Worm (Caenorhabditis elegans) whole organism, L1 larva: ENCODE results near the gene F13E9.15.

Source experiments
- C16A3.4 ChIP-seq: fragments of 150-350 bp; optimal IDR thresholded peaks from 2 replicates; lab custom pipeline; 2014; ENCODE audit warnings: missing biosample characterization, missing genetic modification characterization
- F16B12.6 ChIP-seq: fragments of 150-350 bp; optimal IDR thresholded peaks from 2 replicates; lab custom pipeline; 2014; ENCODE audit warnings: missing biosample characterization, missing genetic modification characterization
- aha-1 ChIP-seq: fragments of 150-350 bp; optimal IDR thresholded peaks from 2 replicates; lab custom pipeline; 2014; ENCODE audit warnings: missing biosample characterization, missing genetic modification characterization
- alr-1 ChIP-seq: fragments of 200-800 bp; sonication (Bioruptor generic); optimal IDR thresholded peaks from 2 replicates; lab custom pipeline; 2018; ENCODE audit warnings: borderline replicate concordance, mild to moderate bottlenecking, missing genetic modification characterization, missing compliant biosample characterization
- aly-2 ChIP-seq: fragments of 150-350 bp; optimal IDR thresholded peaks from 2 replicates; lab custom pipeline; 2014; ENCODE audit warnings: missing biosample characterization, missing genetic modification characterization
- ceh-63 ChIP-seq: fragments of 200-800 bp; sonication (Bioruptor generic); optimal IDR thresholded peaks from 2 replicates; lab custom pipeline; 2018; ENCODE audit warnings: mild to moderate bottlenecking, missing genetic modification characterization, missing compliant biosample characterization
- ceh-82 ChIP-seq, 3 experiments: fragments of 150-350 bp in 1 of 3; sonication (generic microtip) in 2 of 3; optimal IDR thresholded peaks; 2 replicates each; lab custom pipeline; 2014 to 2017; ENCODE audit warnings: missing biosample characterization in 3 of 3, missing genetic modification characterization in 3 of 3
- ceh-90 ChIP-seq: sonication (generic microtip); optimal IDR thresholded peaks from 2 replicates; lab custom pipeline; 2016; ENCODE audit warnings: missing genetic modification characterization, missing compliant biosample characterization
- ces-1 ChIP-seq: fragments of 150-350 bp; optimal IDR thresholded peaks from 2 replicates; lab custom pipeline; 2014; ENCODE audit warnings: missing biosample characterization, missing genetic modification reagents, missing genetic modification characterization
- dsc-1 ChIP-seq: sonication (generic microtip); optimal IDR thresholded peaks from 2 replicates; lab custom pipeline; 2016; ENCODE audit warnings: mild to moderate bottlenecking, missing genetic modification characterization, missing compliant biosample characterization
- efl-3 ChIP-seq: fragments of 200-800 bp; sonication (Bioruptor generic); optimal IDR thresholded peaks from 2 replicates; lab custom pipeline; 2018; ENCODE audit warnings: mild to moderate bottlenecking, missing genetic modification characterization, missing compliant biosample characterization
- elt-2 ChIP-seq: sonication (generic microtip); optimal IDR thresholded peaks from 2 replicates; lab custom pipeline; 2016; ENCODE audit warnings: missing genetic modification characterization, mild to moderate bottlenecking, inconsistent platforms, missing compliant biosample characterization, missing genetic modification reagents
- elt-3 ChIP-seq, 6 experiments: fragments of 150-350 bp in 1 of 6; sonication (generic microtip); optimal IDR thresholded peaks; 2 replicates each; lab custom pipeline; 2017 to 2018; ENCODE audit warnings: missing biosample characterization in 6 of 6, missing genetic modification characterization in 6 of 6, inconsistent platforms in 1 of 6
- fkh-4 ChIP-seq: sonication (generic microtip); optimal IDR thresholded peaks from 2 replicates; lab custom pipeline; 2016; ENCODE audit warnings: missing compliant biosample characterization, missing genetic modification characterization, borderline replicate concordance
- fkh-8 ChIP-seq: sonication (generic microtip); optimal IDR thresholded peaks from 2 replicates; lab custom pipeline; 2016; ENCODE audit warnings: mild to moderate bottlenecking, missing genetic modification characterization, missing compliant biosample characterization
- jun-1 ChIP-seq: fragments of 150-350 bp; optimal IDR thresholded peaks from 2 replicates; lab custom pipeline; 2014; ENCODE audit warnings: missing biosample characterization, missing genetic modification reagents, missing genetic modification characterization
- lin-13 ChIP-seq: fragments of 150-350 bp; optimal IDR thresholded peaks from 2 replicates; lab custom pipeline; 2014; ENCODE audit warnings: missing biosample characterization, missing genetic modification reagents, missing genetic modification characterization
- lin-14 ChIP-seq: fragments of 200-800 bp; sonication (Bioruptor generic); optimal IDR thresholded peaks from 2 replicates; lab custom pipeline; 2018; ENCODE audit warnings: mild to moderate bottlenecking, missing genetic modification characterization, moderate library complexity, missing compliant biosample characterization
- lin-35 ChIP-seq, 2 experiments: fragments of 150-350 bp; optimal IDR thresholded peaks; 2 replicates each; lab custom pipeline; 2014; ENCODE audit warnings: missing biosample characterization in 2 of 2, missing genetic modification characterization in 2 of 2, missing genetic modification reagents in 2 of 2
- lir-3 ChIP-seq: sonication (generic microtip); optimal IDR thresholded peaks from 2 replicates; lab custom pipeline; 2016; ENCODE audit warnings: mild to moderate bottlenecking, missing genetic modification characterization, moderate library complexity, missing compliant biosample characterization; ENCODE audit not compliant: poor library complexity
- nhr-12 ChIP-seq: sonication (generic microtip); optimal IDR thresholded peaks from 2 replicates; lab custom pipeline; 2017; ENCODE audit warnings: missing biosample characterization, missing genetic modification characterization
- nhr-20 ChIP-seq: sonication (generic microtip); optimal IDR thresholded peaks from 2 replicates; lab custom pipeline; 2016; ENCODE audit warnings: mild to moderate bottlenecking, missing genetic modification characterization, missing compliant biosample characterization
- nhr-71 ChIP-seq: sonication (generic microtip); optimal IDR thresholded peaks from 2 replicates; lab custom pipeline; 2016; ENCODE audit warnings: mild to moderate bottlenecking, missing genetic modification characterization, moderate library complexity, missing compliant biosample characterization
- pax-3 ChIP-seq: fragments of 200-800 bp; sonication (Bioruptor generic); optimal IDR thresholded peaks from 2 replicates; lab custom pipeline; 2018; ENCODE audit warnings: mild to moderate bottlenecking, missing genetic modification characterization, moderate library complexity, missing compliant biosample characterization
- snpc-4 ChIP-seq: fragments of 150-350 bp; optimal IDR thresholded peaks from 2 replicates; lab custom pipeline; 2014; ENCODE audit warnings: missing biosample characterization, missing genetic modification characterization
- sox-4 ChIP-seq: sonication (generic microtip); optimal IDR thresholded peaks from 2 replicates; lab custom pipeline; 2016; ENCODE audit warnings: missing genetic modification characterization, missing compliant biosample characterization
- sptf-1 ChIP-seq: fragments of 150-350 bp; optimal IDR thresholded peaks from 2 replicates; lab custom pipeline; 2014; ENCODE audit warnings: missing biosample characterization, missing genetic modification characterization
- swsn-7 ChIP-seq: sonication (generic microtip); optimal IDR thresholded peaks from 2 replicates; lab custom pipeline; 2016; ENCODE audit warnings: missing genetic modification characterization, missing compliant biosample characterization
- unc-62 ChIP-seq: fragments of 150-350 bp; optimal IDR thresholded peaks from 2 replicates; lab custom pipeline; 2014; ENCODE audit warnings: missing biosample characterization, missing genetic modification reagents, missing genetic modification characterization
- zag-1 ChIP-seq: fragments of 150-350 bp; optimal IDR thresholded peaks from 2 replicates; lab custom pipeline; 2014; ENCODE audit warnings: missing biosample characterization, missing genetic modification characterization
- zip-4 ChIP-seq: fragments of 200-800 bp; sonication (Bioruptor generic); optimal IDR thresholded peaks from 2 replicates; lab custom pipeline; 2018; ENCODE audit warnings: mild to moderate bottlenecking, missing genetic modification characterization, moderate library complexity, missing compliant biosample characterization
- ztf-11 ChIP-seq, 2 experiments: sonication (generic microtip); optimal IDR thresholded peaks; 2 replicates each; lab custom pipeline; 2016 to 2017; ENCODE audit warnings: missing genetic modification characterization in 2 of 2, missing biosample characterization in 1 of 2, missing compliant biosample characterization in 1 of 2

F13E9.15 gene

DNA sequence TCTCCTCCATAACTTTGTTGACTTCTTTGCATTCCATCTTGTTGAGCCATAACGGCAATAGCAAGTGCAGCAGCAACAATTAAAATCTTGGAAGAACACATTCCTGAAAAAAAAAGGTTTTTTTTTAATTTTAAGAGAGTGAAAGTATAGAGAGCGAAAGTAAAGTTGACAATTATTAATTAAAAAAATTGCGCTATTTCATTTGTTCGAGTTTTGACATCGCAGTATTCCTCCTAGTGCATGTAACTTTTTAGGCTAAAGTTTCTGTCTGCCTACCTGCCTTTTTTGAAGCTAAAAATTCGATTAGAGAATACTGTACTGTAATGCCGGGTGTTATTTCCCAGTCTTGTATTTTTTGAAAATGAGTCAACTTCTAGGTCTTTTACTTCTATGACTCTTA lies 2.3 kb upstream of the F13E9.15 start, which contains the start of gene srlf-12:
Gene srlf-12 (minus strand): TSS at position 101 of the 400 bp plus-strand sequence.
- no peak for TF ChIP-seq aha-1 (tag; lab: Kevin White, UChicago)
- no peak for TF ChIP-seq alr-1
- no peak for TF ChIP-seq efl-3 (GFP tag; lab: Kevin White, UChicago)
- TF ChIP-seq swsn-7: no peak
- TF ChIP-seq ces-1: no peak
- no peak for TF ChIP-seq fkh-8
- no peak for TF ChIP-seq nhr-71 (tag; lab: Kevin White, UChicago)
- TF ChIP-seq zip-4 (GFP tag; lab: Kevin White, UChicago): no peak
- no peak for TF ChIP-seq C16A3.4 (tag; lab: Kevin White, UChicago)
- TF ChIP-seq lin-13 (GFP tag; lab: Kevin White, UChicago): no peak
- TF ChIP-seq, all 84 proteins: peak for 0

- TF ChIP-seq pax-3 (tag; lab: Kevin White, UChicago) (no peak), fkh-4 (tag; lab: Kevin White, UChicago) (no peak), jun-1 (tag; lab: Kevin White, UChicago) (no peak), C16A3.4 (tag; lab: Kevin White, UChicago) (no peak), ceh-90 (tag; lab: Kevin White, UChicago) (no peak), F16B12.6 (tag; lab: Kevin White, UChicago) (no peak), ceh-63 (GFP tag; lab: Kevin White, UChicago) (no peak), sox-4 (tag; lab: Kevin White, UChicago) (no peak), unc-62 (GFP tag; lab: Kevin White, UChicago) (no peak), swsn-7 (no peak), aha-1 (tag; lab: Kevin White, UChicago) (no peak), nhr-71 (tag; lab: Kevin White, UChicago) (no peak), snpc-4 (tag; lab: Kevin White, UChicago) (no peak)
- TF ChIP-seq, all 84 proteins: peak for 0
These were observed 2.4 kb downstream of the F13E9.15 start, which contains the start of gene F13E9.16 for ce11 chrIV:10887285-10887684. F13E9.16 (minus strand) TSS chrIV:10887385.

ce11 chrIV:10885915-10886314 lies 3.8 kb downstream of the F13E9.15 start, which contains the start of gene srlf-11:
srlf-11 (minus strand) TSS chrIV:10886015.
- TF ChIP-seq elt-3 (tag; optimal IDR thresholded peaks at IDR 0.05; lab: Kevin White, UChicago) (no peak), fkh-8 (no peak), nhr-12 (tag; lab: Kevin White, UChicago) (no peak), ztf-11 (tag; optimal IDR thresholded peaks at IDR 0.05; lab: Kevin White, UChicago) (no peak), efl-3 (GFP tag; lab: Kevin White, UChicago) (no peak), sox-4 (tag; lab: Kevin White, UChicago) (no peak), lin-35 (GFP tag; optimal IDR thresholded peaks at IDR 0.05; lab: Kevin White, UChicago) (no peak), dsc-1 (no peak)

DNA sequence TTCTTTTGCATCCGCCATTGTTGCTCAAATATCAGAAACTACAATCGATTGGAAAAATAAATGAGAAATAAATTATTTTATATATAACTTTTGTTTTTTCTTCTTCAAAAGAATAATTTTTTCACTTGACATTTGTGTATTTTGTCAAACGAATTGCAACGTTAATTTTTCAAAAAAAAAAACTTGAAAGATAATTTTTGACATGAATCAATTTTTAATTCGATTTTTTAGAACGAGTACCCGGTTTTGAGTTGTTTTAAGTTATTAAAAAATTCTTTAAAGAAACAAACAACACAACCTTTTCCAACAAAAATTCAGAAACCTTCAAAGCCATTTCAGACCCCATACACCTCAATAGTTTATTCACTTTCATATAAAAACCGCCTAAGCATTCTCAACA lies 5.4 kb downstream of the F13E9.15 start, which contains the start of gene F13E9.5:
Gene F13E9.5 (minus strand): TSS at position 101 of the 400 bp plus-strand sequence.
- TF ChIP-seq F16B12.6 (tag; lab: Kevin White, UChicago): no peak
- TF ChIP-seq zag-1: no peak
- no peak for TF ChIP-seq ceh-82 (tag; optimal IDR thresholded peaks at IDR 0.05; lab: Kevin White, UChicago)
- no peak for TF ChIP-seq lin-14 (GFP tag; lab: Kevin White, UChicago)
- TF ChIP-seq unc-62 (GFP tag; lab: Kevin White, UChicago): no peak

ce11 chrIV:10881230-10881629 lies 8.4 kb downstream of the F13E9.15 start, which contains the start of gene F13E9.13:
F13E9.13 (plus strand) TSS chrIV:10881546.
- TF ChIP-seq elt-2 (tag; lab: Kevin White, UChicago) (peak; percentile 75), aly-2 (tag; lab: Kevin White, UChicago) (no peak), sptf-1 (tag; lab: Kevin White, UChicago) (no peak), lin-13 (GFP tag; lab: Kevin White, UChicago) (no peak), nhr-20 (tag; lab: Kevin White, UChicago) (peak; percentile 19), elt-3 (tag; optimal IDR thresholded peaks at IDR 0.05; lab: Kevin White, UChicago) (peak in 1 of 6 experiments; percentile 14), lir-3 (tag; lab: Kevin White, UChicago) (no peak)
